Fruit fly (Drosophila melanogaster) whole organism, wandering third instar larva: Measurements from ENCODE around the gene Fbp1.
A peak's percentile ranks its signal among the peaks of the same experiment; 100 is the strongest.

ENCODE experiments used
- Abd-B ChIP-seq: fragments of >200 bp; optimal IDR thresholded peaks from 2 replicates; lab custom pipeline; 2017; ENCODE audit warnings: missing biosample characterization, missing genetic modification characterization
- CG32264 ChIP-seq: fragments of 200-800 bp; sonication (Bioruptor generic); optimal IDR thresholded peaks from 2 replicates; lab custom pipeline; 2016; ENCODE audit warnings: missing biosample characterization, missing genetic modification characterization
- CrebA ChIP-seq: fragments of 200-800 bp; sonication (Bioruptor generic); optimal IDR thresholded peaks from 2 replicates; lab custom pipeline; 2016; ENCODE audit warnings: missing biosample characterization, mild to moderate bottlenecking, missing genetic modification characterization, borderline replicate concordance
- Dfd ChIP-seq: fragments of >200 bp; optimal IDR thresholded peaks from 2 replicates; lab custom pipeline; 2017; ENCODE audit warnings: missing biosample characterization, missing genetic modification characterization
- Dif ChIP-seq: fragments of 200-275, 200-300 bp; sonication (Bioruptor generic); optimal IDR thresholded peaks from 2 replicates; lab custom pipeline; 2018; ENCODE audit warnings: missing biosample characterization, missing genetic modification characterization; ENCODE audit not compliant: partially characterized antibody
- GATAd ChIP-seq: sonication (Bioruptor generic); optimal IDR thresholded peaks from 2 replicates; lab custom pipeline; 2016; ENCODE audit warnings: missing biosample characterization, missing genetic modification characterization
- HLH106 ChIP-seq: fragments of 200-800 bp; optimal IDR thresholded peaks from 3 replicates; lab custom pipeline; 2019; ENCODE audit warnings: missing biosample characterization, mild to moderate bottlenecking, missing genetic modification characterization, moderate library complexity
- Hr78 ChIP-seq: fragments of >200 bp; optimal IDR thresholded peaks from 2 replicates; lab custom pipeline; 2017; ENCODE audit warnings: missing biosample characterization, missing genetic modification characterization
- Hr83 ChIP-seq: fragments of 200-300 bp; sonication (Bioruptor generic); optimal IDR thresholded peaks from 2 replicates; lab custom pipeline; 2016; ENCODE audit warnings: missing biosample characterization, mild to moderate bottlenecking, missing genetic modification characterization, moderate library complexity; ENCODE audit not compliant: poor library complexity, severe bottlenecking
- Jra ChIP-seq: sonication (Bioruptor generic); optimal IDR thresholded peaks from 2 replicates; lab custom pipeline; 2016; ENCODE audit warnings: missing biosample characterization, missing genetic modification characterization
- Mio ChIP-seq: sonication (Bioruptor generic); optimal IDR thresholded peaks from 2 replicates; lab custom pipeline; 2016; ENCODE audit warnings: missing biosample characterization, missing genetic modification characterization
- N ChIP-seq: fragments of >200 bp; optimal IDR thresholded peaks from 2 replicates; lab custom pipeline; 2018; ENCODE audit warnings: missing biosample characterization, missing external identifiers, missing genetic modification characterization
- OdsH ChIP-seq: fragments of 200-800 bp; sonication (Bioruptor generic); optimal IDR thresholded peaks from 2 replicates; lab custom pipeline; 2016; ENCODE audit warnings: missing biosample characterization, mild to moderate bottlenecking, missing genetic modification characterization
- Rel ChIP-seq, 2 experiments: fragments of 200-800 bp; sonication (Bioruptor generic) in 1 of 2; optimal IDR thresholded peaks; 2 replicates in 1 of 2; 3 replicates in 1 of 2; lab custom pipeline; 2016 to 2019; ENCODE audit warnings: mild to moderate bottlenecking in 2 of 2, missing biosample characterization in 2 of 2, missing genetic modification characterization in 2 of 2, moderate library complexity in 1 of 2
- Sp1 ChIP-seq: fragments of 200-800 bp; sonication (Bioruptor generic); optimal IDR thresholded peaks from 3 replicates; lab custom pipeline; 2019; ENCODE audit warnings: missing biosample characterization, mild to moderate bottlenecking, missing genetic modification characterization, moderate library complexity
- br ChIP-seq: fragments of 200-800 bp; sonication (Bioruptor generic); optimal IDR thresholded peaks from 2 replicates; lab custom pipeline; 2016; ENCODE audit warnings: missing biosample characterization, missing genetic modification characterization
- brk ChIP-seq: fragments of 200-800 bp; sonication (Bioruptor generic); optimal IDR thresholded peaks from 2 replicates; lab custom pipeline; 2016; ENCODE audit warnings: missing biosample characterization, mild to moderate bottlenecking, missing genetic modification characterization
- dmrt93B ChIP-seq: fragments of 200-800 bp; sonication (Bioruptor generic); optimal IDR thresholded peaks from 2 replicates; lab custom pipeline; 2018; ENCODE audit warnings: missing biosample characterization, mild to moderate bottlenecking, missing genetic modification characterization
- dsf ChIP-seq: sonication (Bioruptor generic); optimal IDR thresholded peaks from 2 replicates; lab custom pipeline; 2016; ENCODE audit warnings: missing biosample characterization, missing genetic modification characterization, borderline replicate concordance
- ey ChIP-seq: fragments of 200-800 bp; sonication (Bioruptor generic); optimal IDR thresholded peaks from 2 replicates; lab custom pipeline; 2016; ENCODE audit warnings: missing biosample characterization, missing genetic modification characterization
- foxo ChIP-seq, 2 experiments: fragments of 200-800 bp; sonication (Bioruptor generic); optimal IDR thresholded peaks; 2 replicates in 1 of 2; 3 replicates in 1 of 2; lab custom pipeline; 2016 to 2017; ENCODE audit warnings: missing biosample characterization in 2 of 2, missing genetic modification characterization in 2 of 2
- fru ChIP-seq: fragments of 200-800 bp; sonication (Bioruptor generic); optimal IDR thresholded peaks from 3 replicates; lab custom pipeline; 2016; ENCODE audit warnings: missing biosample characterization, mild to moderate bottlenecking, missing genetic modification characterization
- h ChIP-seq: fragments of 200-800 bp; sonication (Bioruptor generic); optimal IDR thresholded peaks from 3 replicates; lab custom pipeline; 2016; ENCODE audit warnings: missing biosample characterization, mild to moderate bottlenecking, missing genetic modification characterization
- jim ChIP-seq: fragments of 175-275, 200-325 bp; sonication (Bioruptor generic); optimal IDR thresholded peaks from 2 replicates; lab custom pipeline; 2016; ENCODE audit warnings: missing biosample characterization, mild to moderate bottlenecking, missing genetic modification characterization
- lola ChIP-seq: fragments of >200 bp; optimal IDR thresholded peaks from 2 replicates; lab custom pipeline; 2017; ENCODE audit warnings: missing biosample characterization, missing genetic modification characterization
- pan ChIP-seq: fragments of >200 bp; optimal IDR thresholded peaks from 2 replicates; lab custom pipeline; 2017
- psq ChIP-seq: fragments of 200-800 bp; sonication (Bioruptor generic); optimal IDR thresholded peaks from 3 replicates; lab custom pipeline; 2017; ENCODE audit warnings: missing biosample characterization, mild to moderate bottlenecking, missing genetic modification characterization, moderate library complexity
- rgr ChIP-seq: fragments of 200-800 bp; sonication (Bioruptor generic); optimal IDR thresholded peaks from 3 replicates; lab custom pipeline; 2016; ENCODE audit warnings: missing biosample characterization, mild to moderate bottlenecking, missing genetic modification characterization
- woc ChIP-seq: sonication (Bioruptor generic); optimal IDR thresholded peaks from 2 replicates; lab custom pipeline; 2016; ENCODE audit warnings: missing biosample characterization, mild to moderate bottlenecking, missing genetic modification characterization

The Fbp1 gene

dm6 chr3L:14059266-14059974 is 38.4 kb downstream of the Fbp1 start:
- TF ChIP-seq rgr (GFP tag; lab: Kevin White, UChicago) = peak; percentile 18
- TF ChIP-seq foxo (GFP tag; optimal IDR thresholded peaks at IDR 0.05; lab: Kevin White, UChicago) = peak in 1 of 2 experiments; percentile 36
- TF ChIP-seq ey (GFP tag; lab: Kevin White, UChicago) = peak; percentile 10
- TF ChIP-seq Dfd (GFP tag; lab: Kevin White, UChicago) = no peak
- TF ChIP-seq dmrt93B (GFP tag; lab: Kevin White, UChicago) = no peak
- no peak for TF ChIP-seq Dif (GFP tag; lab: Kevin White, UChicago)
- no peak for TF ChIP-seq Hr78 (GFP tag; lab: Kevin White, UChicago)
- TF ChIP-seq lola (GFP tag; lab: Kevin White, UChicago) = no peak
- TF ChIP-seq HLH106 (tag; lab: Kevin White, UChicago) = no peak
- TF ChIP-seq brk = no peak
- TF ChIP-seq br (GFP tag; lab: Kevin White, UChicago) = peak; percentile 21

- TF ChIP-seq pan (lab: Kevin White, UChicago) (no peak), Dif (GFP tag; lab: Kevin White, UChicago) (no peak), h (GFP tag; lab: Kevin White, UChicago) (no peak), jim (GFP tag; lab: Kevin White, UChicago) (no peak)
- TF ChIP-seq, all 38 proteins: peak for 0
These were observed 41.0 kb downstream of the Fbp1 start for dm6 chr3L:14056816-14057215.

dm6 chr3L:14055815-14056516 is 41.9 kb downstream of the Fbp1 start:
- TF ChIP-seq Jra (peak; percentile 54), Rel (GFP tag; optimal IDR thresholded peaks at IDR 0.05; lab: Kevin White, UChicago) (no peak), Rel (tag; optimal IDR thresholded peaks at IDR 0.05; lab: Kevin White, UChicago) (peak; percentile 35), Hr83 (peak; percentile 48), Dif (GFP tag; lab: Kevin White, UChicago) (peak; percentile 9), rgr (GFP tag; lab: Kevin White, UChicago) (no peak)

- peak; percentile 58 for TF ChIP-seq br (GFP tag; lab: Kevin White, UChicago)
- TF ChIP-seq dsf (GFP tag; lab: Kevin White, UChicago) = no peak
- TF ChIP-seq CrebA (GFP tag; lab: Kevin White, UChicago) = no peak
- peak; percentile 64 for TF ChIP-seq Sp1
- TF ChIP-seq lola (GFP tag; lab: Kevin White, UChicago) = no peak
- no peak for TF ChIP-seq Rel (GFP tag; optimal IDR thresholded peaks at IDR 0.05; lab: Kevin White, UChicago)
- TF ChIP-seq Rel (tag; optimal IDR thresholded peaks at IDR 0.05; lab: Kevin White, UChicago) = no peak
- TF ChIP-seq OdsH (GFP tag; lab: Kevin White, UChicago) = peak; percentile 75
- TF ChIP-seq GATAd (GFP tag; lab: Kevin White, UChicago) = no peak
- no peak for TF ChIP-seq Abd-B (GFP tag; lab: Kevin White, UChicago)
- no peak for TF ChIP-seq N (GFP tag; lab: Kevin White, UChicago)
- TF ChIP-seq dmrt93B (GFP tag; lab: Kevin White, UChicago) = peak; percentile 50
- TF ChIP-seq foxo (GFP tag; optimal IDR thresholded peaks at IDR 0.05; lab: Kevin White, UChicago) = peak in 1 of 2 experiments; percentile 73
- TF ChIP-seq HLH106 (tag; lab: Kevin White, UChicago) = peak; percentile 66
- TF ChIP-seq psq = peak; percentile 60
- TF ChIP-seq h (GFP tag; lab: Kevin White, UChicago) = peak; percentile 77
- TF ChIP-seq CG32264 (GFP tag; lab: Kevin White, UChicago) = peak; percentile 16
- peak; percentile 64 for TF ChIP-seq fru (GFP tag; lab: Kevin White, UChicago)
- TF ChIP-seq ey (GFP tag; lab: Kevin White, UChicago) = peak; percentile 66
- peak; percentile 74 for TF ChIP-seq rgr (GFP tag; lab: Kevin White, UChicago)
- no peak for TF ChIP-seq Mio (GFP tag; lab: Kevin White, UChicago)
- TF ChIP-seq woc (GFP tag; lab: Kevin White, UChicago) = peak; percentile 70
These were observed 42.6 kb downstream of the Fbp1 start for dm6 chr3L:14055260-14055696.
